Worm (Caenorhabditis elegans): ENCODE results near the gene glb-13.

glb-13 gene

DNA sequence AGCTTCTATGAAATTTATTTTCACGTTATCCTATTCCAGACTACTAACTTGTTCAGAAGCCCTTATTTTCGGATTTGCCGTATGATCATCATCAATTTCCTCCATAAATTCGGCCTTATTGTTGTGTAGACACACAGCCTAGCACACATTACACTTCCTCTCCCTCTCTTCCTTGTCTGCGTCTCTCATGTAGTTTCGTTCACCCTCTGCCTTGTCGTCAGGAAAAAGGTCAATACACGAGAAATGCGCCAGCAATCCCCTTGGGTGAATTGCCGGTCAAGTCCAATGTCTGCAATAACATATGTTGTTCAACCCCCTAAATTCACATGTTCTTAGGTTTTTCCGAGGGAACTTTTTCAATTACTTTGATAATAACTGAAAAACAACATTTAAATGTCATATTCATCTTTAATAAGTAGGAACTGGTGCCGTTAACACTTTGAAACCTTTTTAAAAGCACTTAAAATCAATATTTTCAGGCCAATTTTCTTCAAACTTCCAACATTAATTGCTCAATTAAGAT, 15.7 kb upstream of the glb-13 start, which contains the start of gene F17E5.2 (continued):
- TF ChIP-seq ceh-6 (GFP tag; optimal IDR thresholded peaks at IDR 0.05): peak; percentile 20
- no peak for TF ChIP-seq fkh-6 (tag; optimal IDR thresholded peaks at IDR 0.05)
- no peak for TF ChIP-seq pha-4 (tag; optimal IDR thresholded peaks at IDR 0.05)
- no peak for TF ChIP-seq hlh-13 (GFP tag; optimal IDR thresholded peaks at IDR 0.05)
- TF ChIP-seq ttx-3 (tag; optimal IDR thresholded peaks at IDR 0.05): no peak
- no peak for TF ChIP-seq ceh-9 (tag; optimal IDR thresholded peaks at IDR 0.05)
- TF ChIP-seq ceh-22 (tag; optimal IDR thresholded peaks at IDR 0.05): no peak
- no peak for TF ChIP-seq nhr-232 (tag; optimal IDR thresholded peaks at IDR 0.05)
- TF ChIP-seq F13H6.1 (tag; optimal IDR thresholded peaks at IDR 0.05): peak; percentile 12
- TF ChIP-seq ceh-2 (tag; optimal IDR thresholded peaks at IDR 0.05): no peak
- no peak for TF ChIP-seq unc-86 (tag; optimal IDR thresholded peaks at IDR 0.05)
- TF ChIP-seq lin-11 (tag; optimal IDR thresholded peaks at IDR 0.05): no peak
- no peak for TF ChIP-seq dve-1 (tag; optimal IDR thresholded peaks at IDR 0.05)
- TF ChIP-seq zip-5 (tag; optimal IDR thresholded peaks at IDR 0.05): no peak
- TF ChIP-seq sdc-2 (tag; optimal IDR thresholded peaks at IDR 0.05): peak; percentile 83
- no peak for TF ChIP-seq sox-2 (GFP tag; IDR thresholded peaks at IDR 0.05)
- TF ChIP-seq ref-2 (tag; optimal IDR thresholded peaks at IDR 0.05): peak; percentile 74
- no peak for TF ChIP-seq pha-2 (tag; optimal IDR thresholded peaks at IDR 0.05)
- no peak for TF ChIP-seq madf-2 (tag; optimal IDR thresholded peaks at IDR 0.05)
- no peak for TF ChIP-seq nhr-11 (tag; optimal IDR thresholded peaks at IDR 0.05)
- peak; percentile 32 for TF ChIP-seq rnt-1 (tag; optimal IDR thresholded peaks at IDR 0.05)
- no peak for TF ChIP-seq ceh-19 (GFP tag; optimal IDR thresholded peaks at IDR 0.05)
- no peak for TF ChIP-seq pag-3 (tag; optimal IDR thresholded peaks at IDR 0.05; ENCODE audit: borderline replicate concordance)
- peak; percentile 10 for TF ChIP-seq elt-2 (tag; optimal IDR thresholded peaks at IDR 0.05)
- peak; percentile 70 for TF ChIP-seq hlh-8 (tag; optimal IDR thresholded peaks at IDR 0.05)
- TF ChIP-seq hlh-6 (tag; optimal IDR thresholded peaks at IDR 0.05): no peak
- TF ChIP-seq elt-4 (tag; optimal IDR thresholded peaks at IDR 0.05): no peak
- no peak for TF ChIP-seq ama-1 (optimal IDR thresholded peaks at IDR 0.05)
- peak; percentile 71 for TF ChIP-seq ceh-48 (tag; optimal IDR thresholded peaks at IDR 0.05)
- no peak for TF ChIP-seq C38D4.7 (GFP tag; optimal IDR thresholded peaks at IDR 0.05)
- no peak for TF ChIP-seq npax-4 (tag; optimal IDR thresholded peaks at IDR 0.05)
- TF ChIP-seq C08G9.2 (tag; optimal IDR thresholded peaks at IDR 0.05): peak; percentile 9
- no peak for TF ChIP-seq tbx-7 (tag; optimal IDR thresholded peaks at IDR 0.05)
- no peak for TF ChIP-seq fax-1 (tag; optimal IDR thresholded peaks at IDR 0.05)
- TF ChIP-seq unc-42 (tag; optimal IDR thresholded peaks at IDR 0.05): peak; percentile 83
- TF ChIP-seq ceh-14 (tag; optimal IDR thresholded peaks at IDR 0.05): no peak
- TF ChIP-seq che-1 (tag; optimal IDR thresholded peaks at IDR 0.05): no peak
- no peak for TF ChIP-seq ahr-1 (tag; optimal IDR thresholded peaks at IDR 0.05)
- peak; percentile 94 for TF ChIP-seq ceh-30 (tag; optimal IDR thresholded peaks at IDR 0.05)
- no peak for TF ChIP-seq ceh-24 (tag; optimal IDR thresholded peaks at IDR 0.05)
- no peak for TF ChIP-seq mec-3 (tag; optimal IDR thresholded peaks at IDR 0.05; ENCODE audit: borderline replicate concordance)
- TF ChIP-seq ets-4 (tag; optimal IDR thresholded peaks at IDR 0.05): no peak
- TF ChIP-seq fkh-10 (GFP tag; optimal IDR thresholded peaks at IDR 0.05): no peak
- TF ChIP-seq K02D7.2 (tag; optimal IDR thresholded peaks at IDR 0.05): no peak
- TF ChIP-seq dmd-4 (tag; optimal IDR thresholded peaks at IDR 0.05; ENCODE audit: borderline replicate concordance): no peak
- peak; percentile 68 for TF ChIP-seq tbx-2 (tag; optimal IDR thresholded peaks at IDR 0.05)
- TF ChIP-seq syd-9 (tag; optimal IDR thresholded peaks at IDR 0.05): no peak
- TF ChIP-seq Y22D7AL.16 (tag; optimal IDR thresholded peaks at IDR 0.05): no peak
